Fruit fly (Drosophila melanogaster) whole organism, adult: ENCODE measurements around the gene S6KL.

ENCODE experiments used
- CG12768 ChIP-seq: fragments of 200-800 bp; sonication (Bioruptor generic); optimal IDR thresholded peaks from 2 replicates; lab custom pipeline; 2017; ENCODE audit warnings: missing biosample characterization, missing genetic modification characterization, mild to moderate bottlenecking, moderate library complexity, missing genetic modification reagents
- CG14711 ChIP-seq: fragments of 200-800 bp; sonication (Bioruptor generic); optimal IDR thresholded peaks from 2 replicates; lab custom pipeline; 2018; ENCODE audit warnings: missing biosample characterization, mild to moderate bottlenecking, missing genetic modification characterization, moderate library complexity
- CG7101 ChIP-seq: fragments of 200-800 bp; sonication (Bioruptor generic); optimal IDR thresholded peaks from 2 replicates; lab custom pipeline; 2018; ENCODE audit warnings: missing biosample characterization, mild to moderate bottlenecking, missing genetic modification characterization, moderate library complexity
- Clk ChIP-seq: fragments of 200-800 bp; sonication (Bioruptor generic); optimal IDR thresholded peaks from 2 replicates; lab custom pipeline; 2017; ENCODE audit warnings: missing biosample characterization, missing genetic modification characterization
- Mnt ChIP-seq: fragments of 200-800 bp; sonication (Bioruptor generic); optimal IDR thresholded peaks from 2 replicates; lab custom pipeline; 2016; ENCODE audit warnings: missing biosample characterization, mild to moderate bottlenecking, missing genetic modification characterization
- cic ChIP-seq: fragments of 200-800 bp; sonication (Bioruptor generic); optimal IDR thresholded peaks from 2 replicates; lab custom pipeline; 2017; ENCODE audit warnings: missing biosample characterization, mild to moderate bottlenecking, missing genetic modification characterization, moderate library complexity
- cnc ChIP-seq, 2 experiments: fragments of >200 bp; optimal IDR thresholded peaks; 2 replicates each; lab custom pipeline; 2017
- ovo ChIP-seq: fragments of 200-800 bp; sonication (Bioruptor generic); optimal IDR thresholded peaks from 2 replicates; lab custom pipeline; 2016; ENCODE audit warnings: missing biosample characterization, missing genetic modification characterization
- tj ChIP-seq: fragments of 200-800 bp; sonication (Bioruptor generic); optimal IDR thresholded peaks from 3 replicates; lab custom pipeline; 2017; ENCODE audit warnings: missing biosample characterization, mild to moderate bottlenecking, missing genetic modification characterization, moderate library complexity

Gene S6KL

DNA sequence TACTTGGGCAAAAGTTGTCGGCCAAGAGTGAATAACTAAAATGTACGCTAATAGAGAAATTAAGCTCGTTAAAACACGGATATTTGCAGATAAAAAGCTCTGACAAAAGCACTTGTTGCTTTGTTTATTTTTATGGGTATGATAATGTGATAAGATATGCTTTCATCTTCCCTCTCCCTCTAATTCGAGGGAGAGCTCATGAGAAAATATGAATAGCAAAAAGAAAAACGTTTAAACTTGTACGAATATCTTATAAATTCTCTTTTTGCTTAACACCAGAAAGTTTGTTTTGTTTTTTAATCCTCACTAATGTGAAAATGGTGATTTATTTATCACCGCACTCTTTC is 60.7 kb downstream of the S6KL start:
- no peak for TF ChIP-seq cnc (optimal IDR thresholded peaks at IDR 0.05; lab: Kevin White, UChicago)
- no peak for TF ChIP-seq CG7101 (tag; lab: Kevin White, UChicago)
- TF ChIP-seq CG12768 (GFP tag; lab: Kevin White, UChicago) = no peak
- no peak for TF ChIP-seq cic (GFP tag; lab: Kevin White, UChicago)
- no peak for TF ChIP-seq ovo
- TF ChIP-seq CG14711 (tag; lab: Kevin White, UChicago) = no peak
- no peak for TF ChIP-seq Mnt (GFP tag; lab: Kevin White, UChicago)
- TF ChIP-seq tj (GFP tag; lab: Kevin White, UChicago) = no peak
- no peak for TF ChIP-seq Clk (GFP tag; lab: Kevin White, UChicago)
